Worm (Caenorhabditis elegans) whole organism, L2 larva: ENCODE measurements around the gene cisd-1.
A peak's percentile ranks its signal among the peaks of the same experiment; 100 is the strongest.

Experiments
- C34F6.9 ChIP-seq: fragments of 150-350 bp; optimal IDR thresholded peaks from 2 replicates; lab custom pipeline; 2014; ENCODE audit warnings: missing biosample characterization, missing genetic modification characterization
- F13H6.1 ChIP-seq: sonication (generic microtip); optimal IDR thresholded peaks from 2 replicates; lab custom pipeline; 2016; ENCODE audit warnings: missing genetic modification characterization, missing compliant biosample characterization
- R02D3.7 ChIP-seq: fragments of 150-350 bp; optimal IDR thresholded peaks from 2 replicates; lab custom pipeline; 2014; ENCODE audit warnings: missing biosample characterization, missing genetic modification characterization
- Y55F3AM.14 ChIP-seq: fragments of 200-800 bp; sonication (Bioruptor generic); optimal IDR thresholded peaks from 2 replicates; lab custom pipeline; 2018; ENCODE audit warnings: mild to moderate bottlenecking, missing genetic modification characterization, missing compliant biosample characterization
- ZK546.5 ChIP-seq: sonication (generic microtip); optimal IDR thresholded peaks from 2 replicates; lab custom pipeline; 2017; ENCODE audit warnings: missing biosample characterization, missing genetic modification characterization
- alr-1 ChIP-seq: fragments of 150-350 bp; optimal IDR thresholded peaks from 2 replicates; lab custom pipeline; 2014; ENCODE audit warnings: missing biosample characterization, missing genetic modification characterization
- aly-2 ChIP-seq: fragments of 150-350 bp; optimal IDR thresholded peaks from 2 replicates; lab custom pipeline; 2014; ENCODE audit warnings: missing biosample characterization, missing genetic modification characterization
- ama-1 ChIP-seq: fragments of 150-350 bp; optimal IDR thresholded peaks from 2 replicates; lab custom pipeline; 2018; ENCODE audit warnings: inconsistent platforms
- blmp-1 ChIP-seq: sonication (generic microtip); optimal IDR thresholded peaks from 2 replicates; lab custom pipeline; 2017; ENCODE audit warnings: missing genetic modification characterization, mild to moderate bottlenecking, missing compliant biosample characterization, antibody characterized with exemption, moderate library complexity; ENCODE audit not compliant: insufficient read depth
- ceh-16 ChIP-seq: fragments of 150-350 bp; optimal IDR thresholded peaks from 2 replicates; lab custom pipeline; 2014; ENCODE audit warnings: missing biosample characterization, missing genetic modification characterization
- ceh-82 ChIP-seq: fragments of 150-350 bp; optimal IDR thresholded peaks from 2 replicates; lab custom pipeline; 2014; ENCODE audit warnings: missing biosample characterization, missing genetic modification characterization
- crh-2 ChIP-seq: sonication (generic microtip); optimal IDR thresholded peaks from 2 replicates; lab custom pipeline; 2017; ENCODE audit warnings: missing biosample characterization, missing genetic modification characterization
- dmd-4 ChIP-seq: sonication (generic microtip); optimal IDR thresholded peaks from 2 replicates; lab custom pipeline; 2017; ENCODE audit warnings: missing biosample characterization, missing genetic modification characterization
- egl-27 ChIP-seq: sonication (generic microtip); optimal IDR thresholded peaks from 3 replicates; lab custom pipeline; 2017; ENCODE audit warnings: missing biosample characterization, missing genetic modification reagents, missing genetic modification characterization
- elt-1 ChIP-seq: fragments of 150-350 bp; optimal IDR thresholded peaks from 2 replicates; lab custom pipeline; 2014; ENCODE audit warnings: missing biosample characterization, missing genetic modification characterization
- elt-3 ChIP-seq: sonication (generic microtip); optimal IDR thresholded peaks from 2 replicates; lab custom pipeline; 2017; ENCODE audit warnings: missing biosample characterization, missing genetic modification characterization
- fos-1 ChIP-seq: fragments of 150-350 bp; optimal IDR thresholded peaks from 2 replicates; lab custom pipeline; 2014; ENCODE audit warnings: missing biosample characterization, missing genetic modification characterization
- gmeb-1 ChIP-seq: fragments of 150-350 bp; optimal IDR thresholded peaks from 2 replicates; lab custom pipeline; 2014; ENCODE audit warnings: missing biosample characterization, missing genetic modification characterization
- lin-11 ChIP-seq: fragments of 150-350 bp; sonication (generic microtip); optimal IDR thresholded peaks from 2 replicates; lab custom pipeline; 2014; ENCODE audit warnings: missing biosample characterization, missing genetic modification characterization, inconsistent platforms, mixed read lengths
- lin-13 ChIP-seq: fragments of 150-350 bp; optimal IDR thresholded peaks from 2 replicates; lab custom pipeline; 2014; ENCODE audit warnings: missing biosample characterization, missing genetic modification reagents, missing genetic modification characterization
- lin-39 ChIP-seq: fragments of 150-350 bp; optimal IDR thresholded peaks from 2 replicates; lab custom pipeline; 2014; ENCODE audit warnings: missing biosample characterization, missing genetic modification reagents, missing genetic modification characterization
- lsy-2 ChIP-seq, 2 experiments: fragments of 150-350 bp in 1 of 2; sonication (generic microtip) in 1 of 2; optimal IDR thresholded peaks; 2 replicates each; lab custom pipeline; 2014 to 2017; ENCODE audit warnings: missing biosample characterization in 2 of 2, missing genetic modification characterization in 2 of 2
- mbf-1 ChIP-seq: sonication (generic microtip); optimal IDR thresholded peaks from 2 replicates; lab custom pipeline; 2017; ENCODE audit warnings: missing biosample characterization, missing genetic modification characterization
- mdl-1 ChIP-seq, 2 experiments: fragments of 150-350 bp in 1 of 2; sonication (generic microtip) in 1 of 2; optimal IDR thresholded peaks; 2 replicates each; lab custom pipeline; 2017; ENCODE audit warnings: missing biosample characterization in 2 of 2, missing genetic modification characterization in 2 of 2
- nhr-11 ChIP-seq: fragments of 150-350 bp; optimal IDR thresholded peaks from 2 replicates; lab custom pipeline; 2014; ENCODE audit warnings: missing biosample characterization, missing genetic modification characterization
- nhr-12 ChIP-seq: fragments of 150-350 bp; optimal IDR thresholded peaks from 2 replicates; lab custom pipeline; 2014; ENCODE audit warnings: missing biosample characterization, missing genetic modification characterization
- nhr-129 ChIP-seq: fragments of 150-350 bp; optimal IDR thresholded peaks from 2 replicates; lab custom pipeline; 2014; ENCODE audit warnings: missing biosample characterization, missing genetic modification characterization
- nhr-21 ChIP-seq: fragments of 150-350 bp; optimal IDR thresholded peaks from 2 replicates; lab custom pipeline; 2014; ENCODE audit warnings: missing biosample characterization, missing genetic modification characterization
- nhr-23 ChIP-seq: fragments of 150-350 bp; optimal IDR thresholded peaks from 2 replicates; lab custom pipeline; 2014; ENCODE audit warnings: missing biosample characterization, missing genetic modification reagents, missing genetic modification characterization
- nhr-237 ChIP-seq: fragments of 150-350 bp; optimal IDR thresholded peaks from 2 replicates; lab custom pipeline; 2014; ENCODE audit warnings: missing biosample characterization, missing genetic modification characterization
- nhr-25 ChIP-seq: fragments of 150-350 bp; sonication (generic microtip); optimal IDR thresholded peaks from 3 replicates; lab custom pipeline; 2014; ENCODE audit warnings: missing biosample characterization, missing genetic modification characterization
- nhr-6 ChIP-seq: fragments of 150-350 bp; optimal IDR thresholded peaks from 2 replicates; lab custom pipeline; 2014; ENCODE audit warnings: missing biosample characterization, missing genetic modification characterization
- nhr-77 ChIP-seq: fragments of 150-350 bp; optimal IDR thresholded peaks from 2 replicates; lab custom pipeline; 2014; ENCODE audit warnings: missing biosample characterization, missing genetic modification characterization
- peb-1 ChIP-seq: fragments of 150-350 bp; optimal IDR thresholded peaks from 2 replicates; lab custom pipeline; 2014; ENCODE audit warnings: missing biosample characterization, missing genetic modification characterization
- sem-4 ChIP-seq: fragments of 150-350 bp; optimal IDR thresholded peaks from 2 replicates; lab custom pipeline; 2014; ENCODE audit warnings: missing biosample characterization, missing genetic modification reagents, missing genetic modification characterization
- skn-1 ChIP-seq: sonication (generic microtip); optimal IDR thresholded peaks from 2 replicates; lab custom pipeline; 2017; ENCODE audit warnings: missing biosample characterization, missing genetic modification characterization
- sma-3 ChIP-seq: sonication (generic microtip); optimal IDR thresholded peaks from 2 replicates; lab custom pipeline; 2016; ENCODE audit warnings: missing genetic modification reagents, missing genetic modification characterization, missing compliant biosample characterization
- sma-9 ChIP-seq, 2 experiments: fragments of 150-350 bp in 1 of 2; sonication (generic microtip) in 1 of 2; optimal IDR thresholded peaks; 2 replicates each; lab custom pipeline; 2014 to 2016; ENCODE audit warnings: missing genetic modification characterization in 2 of 2, mild to moderate bottlenecking in 1 of 2, missing biosample characterization in 1 of 2, missing compliant biosample characterization in 1 of 2, missing genetic modification reagents in 1 of 2, moderate library complexity in 1 of 2
- snpc-4 ChIP-seq: fragments of 150-350 bp; optimal IDR thresholded peaks from 2 replicates; lab custom pipeline; 2014; ENCODE audit warnings: missing biosample characterization, missing genetic modification characterization
- unc-39 ChIP-seq: fragments of 150-350 bp; optimal IDR thresholded peaks from 2 replicates; lab custom pipeline; 2014; ENCODE audit warnings: missing biosample characterization, missing genetic modification characterization
- unc-55 ChIP-seq: fragments of 150-350 bp; sonication (generic microtip); optimal IDR thresholded peaks from 3 replicates; lab custom pipeline; 2014; ENCODE audit warnings: missing biosample characterization, missing genetic modification reagents, missing genetic modification characterization
- unc-62 ChIP-seq: fragments of 150-350 bp; optimal IDR thresholded peaks from 2 replicates; lab custom pipeline; 2014; ENCODE audit warnings: missing biosample characterization, missing genetic modification reagents, missing genetic modification characterization
- zag-1 ChIP-seq: fragments of 150-350 bp; optimal IDR thresholded peaks from 2 replicates; lab custom pipeline; 2014; ENCODE audit warnings: missing biosample characterization, missing genetic modification characterization
- ztf-1 ChIP-seq: fragments of 200-800 bp; sonication (Bioruptor generic); conservative IDR thresholded peaks from 2 replicates; pipeline ENCODE4 v1.3.6; 2022; ENCODE audit warnings: missing genetic modification characterization, missing compliant biosample characterization
- ztf-11 ChIP-seq: sonication (generic microtip); optimal IDR thresholded peaks from 2 replicates; lab custom pipeline; 2017; ENCODE audit warnings: missing biosample characterization, missing genetic modification characterization
- ztf-4 ChIP-seq: fragments of 150-350 bp; optimal IDR thresholded peaks from 2 replicates; lab custom pipeline; 2014; ENCODE audit warnings: missing biosample characterization, missing genetic modification characterization

The cisd-1 gene

DNA sequence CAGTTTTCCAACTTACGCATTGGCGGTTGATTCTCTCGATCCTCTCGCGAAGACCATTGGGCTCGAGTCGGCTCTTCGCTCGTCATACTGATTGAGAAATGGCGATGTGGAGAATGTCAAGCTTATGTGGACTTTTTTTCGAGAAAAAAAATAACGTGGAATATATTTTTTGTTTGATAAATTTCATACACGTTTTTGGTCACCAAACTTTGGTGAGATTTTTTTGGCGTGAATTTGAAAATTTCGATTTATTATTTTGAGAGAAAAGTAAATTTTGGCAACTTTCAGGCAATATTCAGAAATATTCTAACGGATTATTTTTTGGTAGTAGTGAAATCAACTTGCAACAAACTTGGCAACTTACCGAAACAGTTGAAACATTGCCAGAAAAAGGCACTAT is 9.7 kb upstream of the cisd-1 start, which contains the start of gene W02B12.12:
Gene W02B12.12, minus strand, starts transcription at position 101 of the 400 bp plus-strand sequence.
- no peak for TF ChIP-seq crh-2
- no peak for TF ChIP-seq unc-39
- TF ChIP-seq ztf-1 (GFP tag; lab: Robert Waterston, UW), result no peak
- TF ChIP-seq sma-3 (GFP tag; lab: Kevin White, UChicago), result no peak
- TF ChIP-seq ceh-82, result no peak

DNA sequence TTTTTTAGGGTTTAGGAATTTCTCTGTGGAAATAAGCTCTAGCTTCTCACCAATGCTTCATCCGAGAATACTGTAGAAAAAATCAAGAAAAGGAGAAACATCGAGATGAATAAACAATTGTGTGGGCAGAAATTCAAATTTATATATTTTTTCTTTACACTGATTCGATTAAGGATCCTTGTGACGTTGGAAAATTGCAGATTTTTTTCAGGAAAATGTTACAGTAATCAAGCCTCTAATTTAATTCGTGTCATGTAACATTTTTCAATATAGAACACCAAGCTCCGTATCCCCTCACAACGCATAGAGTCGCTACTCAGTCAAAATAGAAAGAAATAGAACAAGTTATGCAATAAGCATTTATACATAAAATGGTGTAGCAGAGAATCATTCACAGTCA is 7.0 kb upstream of the cisd-1 start, which contains the start of gene W02B12.16:
Gene W02B12.16, minus strand, starts transcription at position 101 of the 400 bp plus-strand sequence.
- no peak for TF ChIP-seq sma-3 (GFP tag; lab: Kevin White, UChicago)
- TF ChIP-seq alr-1 (tag; lab: Kevin White, UChicago), result no peak
- TF ChIP-seq nhr-11 (tag; lab: Kevin White, UChicago), result no peak
- no peak for TF ChIP-seq mbf-1
- TF ChIP-seq unc-55 (GFP tag; lab: Kevin White, UChicago), result no peak
- no peak for TF ChIP-seq lin-13 (GFP tag; lab: Kevin White, UChicago)
- TF ChIP-seq R02D3.7 (tag; lab: Kevin White, UChicago), result no peak
- TF ChIP-seq lsy-2 (tag; optimal IDR thresholded peaks at IDR 0.05; lab: Kevin White, UChicago), result no peak
- no peak for TF ChIP-seq ztf-1 (GFP tag; lab: Robert Waterston, UW)
- TF ChIP-seq mdl-1 (tag; optimal IDR thresholded peaks at IDR 0.05; lab: Kevin White, UChicago), result no peak

- TF ChIP-seq crh-2 (peak; percentile 83), mbf-1 (no peak), nhr-6 (tag; lab: Kevin White, UChicago) (peak; percentile 38), ZK546.5 (tag; lab: Kevin White, UChicago) (no peak), ceh-16 (peak; percentile 21), lin-39 (tag; lab: Kevin White, UChicago) (no peak), sem-4 (tag; lab: Kevin White, UChicago) (peak; percentile 88), Y55F3AM.14 (peak; percentile 29), alr-1 (tag; lab: Kevin White, UChicago) (no peak), zag-1 (tag; lab: Kevin White, UChicago) (no peak), lin-11 (tag; lab: Kevin White, UChicago) (peak; percentile 79), blmp-1 (tag; lab: Kevin White, UChicago) (peak; percentile 68), ceh-82 (no peak), aly-2 (tag; lab: Kevin White, UChicago) (no peak), elt-1 (tag; lab: Kevin White, UChicago) (no peak), F13H6.1 (tag; lab: Kevin White, UChicago) (peak; percentile 89), ztf-4 (tag; lab: Kevin White, UChicago) (peak; percentile 79), ama-1 (lab: Kevin White, UChicago) (peak; percentile 14), nhr-25 (peak; percentile 87), nhr-129 (tag; lab: Kevin White, UChicago) (peak; percentile 62), egl-27 (peak; percentile 32), peb-1 (no peak), nhr-12 (tag; lab: Kevin White, UChicago) (no peak), unc-62 (no peak), C34F6.9 (tag; lab: Kevin White, UChicago) (peak; percentile 90), lsy-2 (tag; optimal IDR thresholded peaks at IDR 0.05; lab: Kevin White, UChicago) (peak; percentile 84 to 92), mdl-1 (tag; optimal IDR thresholded peaks at IDR 0.05; lab: Kevin White, UChicago) (no peak), skn-1 (no peak), lin-13 (GFP tag; lab: Kevin White, UChicago) (peak; percentile 85), unc-55 (GFP tag; lab: Kevin White, UChicago) (peak; percentile 87), R02D3.7 (tag; lab: Kevin White, UChicago) (peak; percentile 53), ztf-11 (tag; lab: Kevin White, UChicago) (no peak), sma-9 (GFP tag; optimal IDR thresholded peaks at IDR 0.05; lab: Kevin White, UChicago) (peak; percentile 90), sma-9 (tag; optimal IDR thresholded peaks at IDR 0.05; lab: Kevin White, UChicago) (no peak), gmeb-1 (tag; lab: Kevin White, UChicago) (peak; percentile 87), nhr-77 (tag; lab: Kevin White, UChicago) (no peak), sma-3 (GFP tag; lab: Kevin White, UChicago) (peak; percentile 77), elt-3 (tag; lab: Kevin White, UChicago) (no peak), ztf-1 (GFP tag; lab: Robert Waterston, UW) (no peak), fos-1 (tag; lab: Kevin White, UChicago) (peak; percentile 50), dmd-4 (tag; lab: Kevin White, UChicago) (no peak), nhr-11 (tag; lab: Kevin White, UChicago) (no peak), snpc-4 (peak; percentile 77), unc-39 (no peak), nhr-237 (tag; lab: Kevin White, UChicago) (no peak), nhr-21 (peak; percentile 82), nhr-23 (tag; lab: Kevin White, UChicago) (no peak)
Observed at ce11 chrII:11473525-11474181, 4.2 kb upstream of the cisd-1 start, which contains the start of the genes metl-1 and W02B12.11. metl-1 (minus strand) TSS chrII:11473575. W02B12.11 (plus strand) TSS chrII:11473861.
